Worm (Caenorhabditis elegans): ENCODE measurements around the gene K08B12.1.

DNA sequence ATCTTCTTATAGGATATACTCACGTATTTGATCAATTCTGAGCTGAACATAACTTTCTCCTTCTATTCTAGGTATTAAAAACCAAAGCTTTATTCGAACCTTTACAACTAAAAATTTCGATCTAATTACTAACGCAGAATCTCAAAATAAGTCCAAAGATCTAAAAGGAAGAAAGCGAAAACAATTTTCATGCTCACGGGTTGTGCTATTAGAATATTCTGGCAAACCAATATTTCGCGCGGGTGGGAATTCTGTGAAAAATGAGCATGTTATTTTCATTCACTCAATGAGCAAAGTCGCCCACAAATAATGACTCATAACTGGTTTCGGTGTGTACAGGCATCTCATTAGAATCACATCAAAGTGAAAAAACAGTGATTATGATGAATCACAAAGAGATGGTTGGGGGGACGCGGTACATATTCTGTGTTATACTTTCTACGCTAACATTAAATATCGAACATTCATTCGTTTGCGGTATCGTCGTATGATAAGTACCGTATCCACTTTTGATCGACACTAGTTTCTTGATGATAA is 30.2 kb upstream of the K08B12.1 start:
- no peak for TF ChIP-seq sptf-2 (GFP tag; optimal IDR thresholded peaks at IDR 0.05)
- no peak for TF ChIP-seq akir-1 (GFP tag; optimal IDR thresholded peaks at IDR 0.05)
- TF ChIP-seq Y79H2A.3 (GFP tag; conservative IDR thresholded peaks at IDR 0.05) = no peak
- TF ChIP-seq ccch-3 (GFP tag; optimal IDR thresholded peaks at IDR 0.05) = no peak
- no peak for TF ChIP-seq Y53F4B.3 (GFP tag; IDR thresholded peaks at IDR 0.05)
- no peak for TF ChIP-seq lir-1 (GFP tag; conservative IDR thresholded peaks at IDR 0.05)
- TF ChIP-seq ztf-3 (GFP tag; optimal IDR thresholded peaks at IDR 0.05) = no peak
- TF ChIP-seq pha-4 (tag; optimal IDR thresholded peaks at IDR 0.05) = no peak
- no peak for TF ChIP-seq mxl-1 (tag; optimal IDR thresholded peaks at IDR 0.05)
